Worm (Caenorhabditis elegans): ENCODE results near the gene rac-2.
A peak's percentile ranks its signal among the peaks of the same experiment; 100 is the strongest.

rac-2 gene

ce11 chrIV:16329159-16329558 is 21.1 kb downstream of the rac-2 start, which contains the start of gene srz-74:
Gene srz-74, plus strand, starts transcription at chrIV:16329459.
- TF ChIP-seq hlh-12 (tag; optimal IDR thresholded peaks at IDR 0.05) (no peak), cebp-2 (GFP tag; IDR thresholded peaks at IDR 0.05) (0 out of 2 replicates have a peak, but pooled peaks have one; percentile 14)

DNA sequence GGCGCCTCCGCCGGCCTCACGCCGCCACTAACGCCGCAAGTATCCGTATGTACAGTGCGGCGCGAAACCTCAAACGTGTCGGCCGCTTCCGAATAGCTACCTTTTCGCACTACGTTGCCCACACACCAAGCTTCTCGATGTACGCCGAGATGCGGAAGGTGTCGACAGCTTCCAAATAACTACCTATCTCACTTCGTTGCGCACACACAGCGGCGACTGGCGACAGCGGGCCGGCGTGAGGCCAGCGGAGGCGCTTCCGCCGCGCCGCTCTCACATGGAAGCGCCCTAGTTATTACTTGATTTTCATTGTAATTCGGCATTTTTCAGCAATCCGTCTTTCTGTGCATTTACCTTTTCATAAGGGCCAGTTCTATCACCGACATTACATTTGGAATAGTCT is 22.5 kb downstream of the rac-2 start:
- TF ChIP-seq rcor-1 (GFP tag; IDR thresholded peaks at IDR 0.05) (no peak), egl-18 (GFP tag; IDR thresholded peaks at IDR 0.05) (no peak), mcd-1 (GFP tag; IDR thresholded peaks at IDR 0.05) (no peak), attf-6 (GFP tag; IDR thresholded peaks at IDR 0.05) (0 out of 2 replicates have a peak, but pooled peaks have one; percentile 19), hlh-12 (tag; optimal IDR thresholded peaks at IDR 0.05) (no peak), ztf-6 (GFP tag; IDR thresholded peaks at IDR 0.05) (no peak), chd-7 (tag; optimal IDR thresholded peaks at IDR 0.05) (no peak), lsl-1 (GFP tag; optimal IDR thresholded peaks at IDR 0.05) (no peak), Y67H2A.10 (GFP tag; conservative IDR thresholded peaks at IDR 0.05) (no peak), F37B4.10 (GFP tag; IDR thresholded peaks at IDR 0.05) (no peak), snpc-4 (GFP tag; optimal IDR thresholded peaks at IDR 0.05) (no peak), snpc-4 (tag; optimal IDR thresholded peaks at IDR 0.05) (peak in 1 of 4 experiments; percentile 70), atf-7 (tag; optimal IDR thresholded peaks at IDR 0.05) (no peak), Y53F4B.3 (GFP tag; IDR thresholded peaks at IDR 0.05) (no peak), madf-3 (GFP tag; IDR thresholded peaks at IDR 0.05) (no peak), B0336.3 (GFP tag; IDR thresholded peaks at IDR 0.05) (no peak), ztf-28 (GFP tag; IDR thresholded peaks at IDR 0.05) (0 out of 2 replicates have a peak, but pooled peaks have one; percentile 50), B0035.1 (tag; optimal IDR thresholded peaks at IDR 0.05) (no peak)

DNA sequence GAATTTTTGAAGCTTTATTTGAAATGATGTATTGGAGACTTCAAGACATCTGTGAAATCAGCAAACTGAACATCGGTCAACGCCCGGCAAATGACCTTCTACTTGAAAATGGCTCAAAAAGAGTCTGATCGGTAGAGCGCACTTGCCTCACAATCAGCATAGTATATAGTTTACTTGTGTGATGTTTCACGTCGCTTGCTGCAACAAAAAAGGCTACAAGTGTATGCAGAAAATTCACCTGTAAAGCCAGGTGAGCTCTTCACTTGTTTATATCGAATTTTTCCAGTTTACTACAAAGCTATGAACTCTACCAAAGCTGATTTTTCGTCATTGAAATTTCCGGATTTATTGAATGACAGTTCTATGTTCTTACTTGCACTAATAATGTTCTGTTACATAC is 24.6 kb downstream of the rac-2 start, which contains the start of gene srz-71:
srz-71 (plus strand) TSS at position 301 of the 400 bp plus-strand sequence.
- TF ChIP-seq tlf-1 (GFP tag; optimal IDR thresholded peaks at IDR 0.05) = no peak
- TF ChIP-seq xnd-1 (tag; optimal IDR thresholded peaks at IDR 0.05) = no peak
- no peak for TF ChIP-seq T26A5.8 (tag; optimal IDR thresholded peaks at IDR 0.05)
- no peak for TF ChIP-seq egl-44 (GFP tag; IDR thresholded peaks at IDR 0.05)
- TF ChIP-seq ztf-26 (tag; optimal IDR thresholded peaks at IDR 0.05) = no peak
- TF ChIP-seq ZK185.1 (tag; optimal IDR thresholded peaks at IDR 0.05; ENCODE audit: poor library complexity, severe bottlenecking) = no peak
- no peak for TF ChIP-seq dox-1 (GFP tag; IDR thresholded peaks at IDR 0.05)
- no peak for TF ChIP-seq pbrm-1 (GFP tag; IDR thresholded peaks at IDR 0.05)
- no peak for TF ChIP-seq ama-1 (optimal IDR thresholded peaks at IDR 0.05)
- no peak for TF ChIP-seq ama-1 (GFP tag; optimal IDR thresholded peaks at IDR 0.05)
- TF ChIP-seq dpl-1 (GFP tag; optimal IDR thresholded peaks at IDR 0.05) = no peak
- TF ChIP-seq somi-1 (GFP tag; optimal IDR thresholded peaks at IDR 0.05) = no peak
- no peak for TF ChIP-seq ceh-58 (GFP tag; IDR thresholded peaks at IDR 0.05)
- TF ChIP-seq F39B2.1 (GFP tag; IDR thresholded peaks at IDR 0.05) = no peak

DNA sequence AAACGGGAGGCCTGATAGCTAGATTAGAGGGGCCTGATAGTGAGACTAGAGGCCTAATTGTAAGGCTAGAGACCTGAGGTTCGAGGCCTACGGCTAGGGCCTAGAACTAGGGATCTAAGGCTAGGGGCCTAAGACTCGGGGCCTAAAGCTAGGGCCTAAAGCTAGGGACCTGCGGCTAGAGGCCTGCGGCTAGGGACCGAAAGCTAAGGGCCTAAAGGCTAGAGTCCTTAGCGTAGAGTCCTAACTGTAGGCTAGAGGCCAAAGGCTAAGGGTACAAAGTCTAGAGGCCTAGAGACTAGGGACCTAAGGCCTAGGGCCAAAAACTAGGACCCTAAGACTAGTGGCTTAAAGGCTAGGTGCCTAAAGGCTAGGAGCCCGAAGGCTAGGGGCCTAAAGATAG is 25.1 kb downstream of the rac-2 start:
- 0 out of 2 replicates have a peak, but pooled peaks have one; percentile 54 for TF ChIP-seq egl-44 (GFP tag; IDR thresholded peaks at IDR 0.05)
- TF ChIP-seq fkh-3 (tag; optimal IDR thresholded peaks at IDR 0.05) = peak; percentile 27
- TF ChIP-seq ceh-100 (GFP tag; IDR thresholded peaks at IDR 0.05) = no peak
- TF ChIP-seq hsf-1 (GFP tag; IDR thresholded peaks at IDR 0.05) = 0 out of 2 replicates have a peak, but pooled peaks have one; percentile 21
- no peak for TF ChIP-seq ztf-28 (GFP tag; IDR thresholded peaks at IDR 0.05)
- TF ChIP-seq F57A8.1 (GFP tag; optimal IDR thresholded peaks at IDR 0.05) = no peak
